Fruit fly (Drosophila melanogaster): Measurements from ENCODE around the gene IntS11.

DNA sequence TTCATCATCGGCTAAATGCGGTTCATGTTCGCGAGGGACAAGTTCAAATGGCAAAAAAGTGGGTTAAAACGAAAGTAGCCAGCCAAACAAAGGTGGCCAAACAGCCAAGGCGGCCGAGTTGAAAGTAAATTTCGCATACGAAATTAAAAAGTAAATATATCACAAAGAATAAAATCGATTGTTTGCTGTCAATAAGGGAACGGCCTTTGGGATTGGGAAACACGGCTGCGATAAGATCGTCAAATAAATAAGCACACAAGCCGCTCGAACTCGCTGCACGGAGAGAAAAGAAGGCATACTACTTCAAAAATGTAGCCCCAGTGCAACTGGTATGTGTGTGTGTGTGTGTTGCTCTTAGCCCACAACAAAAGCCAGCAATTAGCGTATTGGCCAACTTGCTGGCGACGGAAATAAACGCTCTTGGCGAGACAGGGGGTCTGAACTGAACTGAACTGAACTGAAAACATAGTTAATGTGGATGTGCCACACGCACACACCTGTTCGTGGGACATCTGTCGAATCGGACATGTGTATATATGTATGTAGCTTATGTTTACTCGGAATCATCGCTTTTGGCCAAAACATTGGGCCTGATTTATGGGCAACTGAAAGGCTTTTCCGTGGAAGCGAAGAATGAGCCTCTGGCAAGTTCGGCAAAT, 42.9 kb downstream of the IntS11 start:
- no peak for TF ChIP-seq cnc (optimal IDR thresholded peaks at IDR 0.05)
- no peak for TF ChIP-seq CG11617 (GFP tag; optimal IDR thresholded peaks at IDR 0.05)
- TF ChIP-seq Crg-1 (GFP tag; optimal IDR thresholded peaks at IDR 0.05), result no peak
- no peak for TF ChIP-seq Hr96 (GFP tag; optimal IDR thresholded peaks at IDR 0.05)
- no peak for TF ChIP-seq cic (GFP tag; optimal IDR thresholded peaks at IDR 0.05)
- TF ChIP-seq kay (GFP tag; ENCODE audit: borderline replicate concordance), result no peak
